Fruit fly (Drosophila melanogaster) whole organism, prepupa: ENCODE data around the gene CG11037.
A peak's percentile ranks its signal among the peaks of the same experiment; 100 is the strongest.

Experiments
- CG11902 ChIP-seq: fragments of 200-800 bp; sonication (Bioruptor generic); optimal IDR thresholded peaks from 3 replicates; lab custom pipeline; 2016; ENCODE audit warnings: missing biosample characterization, missing genetic modification characterization
- CG8319 ChIP-seq: fragments of 200-800 bp; sonication (Bioruptor generic); optimal IDR thresholded peaks from 3 replicates; lab custom pipeline; 2016; ENCODE audit warnings: missing biosample characterization, missing genetic modification characterization
- Ets21C ChIP-seq: fragments of 200-800 bp; sonication (Bioruptor generic); optimal IDR thresholded peaks from 3 replicates; lab custom pipeline; 2016; ENCODE audit warnings: missing biosample characterization, missing genetic modification characterization
- Smox ChIP-seq: fragments of 200-800 bp; sonication (Bioruptor generic); optimal IDR thresholded peaks from 3 replicates; lab custom pipeline; 2016; ENCODE audit warnings: missing biosample characterization, missing genetic modification characterization
- Sox102F ChIP-seq: fragments of 200-800 bp; sonication (Bioruptor generic); optimal IDR thresholded peaks from 2 replicates; lab custom pipeline; 2016; ENCODE audit warnings: missing biosample characterization, mild to moderate bottlenecking, missing genetic modification characterization
- acj6 ChIP-seq: fragments of 200-800 bp; sonication (Bioruptor generic); optimal IDR thresholded peaks from 3 replicates; lab custom pipeline; 2016; ENCODE audit warnings: missing biosample characterization, missing genetic modification characterization
- lz ChIP-seq: fragments of 200-800 bp; sonication (Bioruptor generic); optimal IDR thresholded peaks from 3 replicates; lab custom pipeline; 2016; ENCODE audit warnings: missing biosample characterization, missing genetic modification characterization
- ss ChIP-seq, 2 experiments: fragments of 200-800 bp; sonication (Bioruptor generic); optimal IDR thresholded peaks; 2 replicates in 1 of 2; 3 replicates in 1 of 2; lab custom pipeline; 2017 to 2018; ENCODE audit warnings: mild to moderate bottlenecking in 2 of 2, missing biosample characterization in 2 of 2, missing genetic modification characterization in 2 of 2, moderate library complexity in 1 of 2

DNA sequence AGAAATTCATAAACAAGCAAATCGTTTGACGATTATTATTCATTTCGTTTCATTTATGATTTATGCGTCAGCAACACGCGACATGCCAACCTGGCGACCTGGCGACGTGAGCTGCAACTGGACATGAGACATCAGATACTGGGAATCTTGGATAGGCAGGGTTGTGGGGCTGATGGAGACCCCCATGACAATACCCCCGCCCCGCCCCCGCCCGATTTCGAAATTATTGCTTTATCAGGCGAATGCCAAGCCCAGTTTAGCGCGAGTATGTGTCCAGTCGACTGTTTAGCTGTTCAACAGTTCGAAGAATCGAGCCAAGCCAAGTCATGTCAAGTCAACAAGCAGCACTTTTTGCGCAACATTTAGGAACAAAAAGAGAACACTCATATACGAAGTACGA, 14.2 kb downstream of the CG11037 start:
- TF ChIP-seq Sox102F (no peak), CG11902 (no peak), lz (GFP tag; lab: Kevin White, UChicago) (no peak), ss (GFP tag; optimal IDR thresholded peaks at IDR 0.05; lab: Kevin White, UChicago) (peak in 1 of 2 experiments; percentile 35), acj6 (GFP tag; lab: Kevin White, UChicago) (no peak), Ets21C (GFP tag; lab: Kevin White, UChicago) (no peak), CG8319 (GFP tag; lab: Kevin White, UChicago) (no peak), Smox (GFP tag; lab: Kevin White, UChicago) (no peak)
